Worm (Caenorhabditis elegans) whole organism, early embryonic: ENCODE results near the gene C35D10.12.

Experiments
- B0310.2 ChIP-seq: sonication (generic microtip); optimal IDR thresholded peaks from 2 replicates; lab custom pipeline; 2016; ENCODE audit warnings: mild to moderate bottlenecking, missing genetic modification characterization, missing compliant biosample characterization
- F13C5.2 ChIP-seq: sonication (generic microtip); optimal IDR thresholded peaks from 2 replicates; lab custom pipeline; 2017; ENCODE audit warnings: mild to moderate bottlenecking, missing genetic modification characterization, inconsistent platforms, missing compliant biosample characterization
- aly-1 ChIP-seq: sonication (generic microtip); optimal IDR thresholded peaks from 2 replicates; lab custom pipeline; 2016; ENCODE audit warnings: missing genetic modification characterization, missing compliant biosample characterization
- ama-1 ChIP-seq: fragments of 150-350 bp; optimal IDR thresholded peaks from 2 replicates; lab custom pipeline; 2014
- ceh-13 ChIP-seq: fragments of 200-800 bp; sonication (Bioruptor generic); optimal IDR thresholded peaks from 2 replicates; lab custom pipeline; 2018; ENCODE audit warnings: mild to moderate bottlenecking, missing genetic modification characterization, missing compliant biosample characterization
- ceh-36 ChIP-seq: sonication (generic microtip); optimal IDR thresholded peaks from 2 replicates; lab custom pipeline; 2016; ENCODE audit warnings: missing genetic modification characterization, inconsistent platforms, missing compliant biosample characterization
- flt-1 ChIP-seq: fragments of 200-800 bp; sonication (Bioruptor generic); IDR thresholded peaks from 2 replicates; pipeline ENCODE4 v1.3.6; 2022; ENCODE audit warnings: missing genetic modification characterization, missing compliant biosample characterization
- hmbx-1 ChIP-seq: sonication (generic microtip); optimal IDR thresholded peaks from 2 replicates; lab custom pipeline; 2016; ENCODE audit warnings: mild to moderate bottlenecking, missing genetic modification characterization, missing compliant biosample characterization
- hnd-1 ChIP-seq: sonication (generic microtip); optimal IDR thresholded peaks from 2 replicates; lab custom pipeline; 2016; ENCODE audit warnings: missing genetic modification characterization, missing compliant biosample characterization
- pes-1 ChIP-seq: fragments of 200-800 bp; sonication (Bioruptor generic); IDR thresholded peaks from 2 replicates; pipeline ENCODE4 v1.3.6; 2022; ENCODE audit warnings: missing genetic modification reagents, missing genetic modification characterization, missing compliant biosample characterization
- scrt-1 ChIP-seq: fragments of 200-800 bp; sonication (Bioruptor generic); IDR thresholded peaks from 2 replicates; pipeline ENCODE4 v1.3.6; 2022; ENCODE audit warnings: missing genetic modification characterization, missing compliant biosample characterization
- tbx-11 ChIP-seq: fragments of 200-800 bp; sonication (Bioruptor generic); IDR thresholded peaks from 2 replicates; pipeline ENCODE4 v1.3.6; 2022; ENCODE audit warnings: missing genetic modification characterization, missing compliant biosample characterization
- tra-4 ChIP-seq: sonication (generic microtip); optimal IDR thresholded peaks from 2 replicates; lab custom pipeline; 2017; ENCODE audit warnings: missing genetic modification characterization, missing compliant biosample characterization

DNA sequence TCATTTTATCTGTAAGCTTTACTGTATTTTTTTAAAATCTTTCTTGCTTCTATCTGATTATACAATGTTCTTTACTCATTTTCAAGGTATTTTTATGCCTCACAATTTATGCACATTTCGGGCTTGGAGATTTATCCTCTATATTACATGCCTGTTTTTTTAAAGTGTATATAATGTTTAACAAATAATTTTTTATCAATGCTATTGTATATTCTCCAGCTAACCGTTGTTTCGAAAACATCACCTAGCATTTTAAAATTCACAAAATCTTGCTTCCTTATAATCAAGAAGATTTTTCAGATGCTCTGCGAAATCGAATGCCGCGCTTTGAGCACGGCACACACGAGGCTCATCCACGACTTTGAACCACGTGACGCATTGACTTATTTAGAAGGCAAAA is 22.5 kb downstream of the C35D10.12 start, which contains the start of gene ced-4:
- TF ChIP-seq hmbx-1 (no peak), ceh-36 (tag; lab: Kevin White, UChicago) (no peak), ama-1 (no peak), tra-4 (tag; lab: Kevin White, UChicago) (no peak), B0310.2 (no peak), aly-1 (tag; lab: Kevin White, UChicago) (no peak), tbx-11 (GFP tag; lab: Robert Waterston, UW) (no peak), flt-1 (GFP tag; lab: Robert Waterston, UW) (no peak), F13C5.2 (no peak), ceh-13 (GFP tag; lab: Kevin White, UChicago) (no peak), pes-1 (GFP tag; lab: Robert Waterston, UW) (no peak), hnd-1 (no peak), scrt-1 (GFP tag; lab: Robert Waterston, UW) (no peak)
